Worm (Caenorhabditis elegans) whole organism, mixed stage, embryonic: ENCODE measurements around the gene btbd-10.

ENCODE experiments used
- M03D4.4 ChIP-seq: sonication (generic microtip); optimal IDR thresholded peaks from 2 replicates; lab custom pipeline; 2017; ENCODE audit warnings: mild to moderate bottlenecking, missing genetic modification characterization, missing compliant biosample characterization
- elt-1 ChIP-seq: sonication (generic microtip); optimal IDR thresholded peaks from 2 replicates; lab custom pipeline; 2017; ENCODE audit warnings: missing genetic modification characterization, mild to moderate bottlenecking, missing compliant biosample characterization, antibody characterized with exemption, moderate library complexity, borderline replicate concordance; ENCODE audit not compliant: insufficient read depth
- mab-5 ChIP-seq: fragments of 150-350 bp; optimal IDR thresholded peaks from 2 replicates; lab custom pipeline; 2014; ENCODE audit warnings: missing biosample characterization, missing genetic modification characterization
- mep-1 ChIP-seq: fragments of 150-350 bp; optimal IDR thresholded peaks from 2 replicates; lab custom pipeline; 2017; ENCODE audit warnings: missing biosample characterization, missing genetic modification reagents, missing genetic modification characterization, inconsistent platforms
- nhr-12 ChIP-seq: fragments of 150-350 bp; optimal IDR thresholded peaks from 2 replicates; lab custom pipeline; 2014; ENCODE audit warnings: missing biosample characterization, missing genetic modification characterization
- nhr-237 ChIP-seq: fragments of 150-350 bp; optimal IDR thresholded peaks from 2 replicates; lab custom pipeline; 2014; ENCODE audit warnings: missing biosample characterization, missing genetic modification characterization

- TF ChIP-seq elt-1 (tag; lab: Kevin White, UChicago): no peak
- TF ChIP-seq nhr-237 (tag; lab: Kevin White, UChicago): no peak
- TF ChIP-seq mab-5 (tag; lab: Kevin White, UChicago): no peak
- no peak for TF ChIP-seq mep-1 (tag; lab: Kevin White, UChicago)
- TF ChIP-seq nhr-12 (tag; lab: Kevin White, UChicago): no peak
- no peak for TF ChIP-seq M03D4.4 (tag; lab: Kevin White, UChicago)
Measured at ce11 chrII:4884403-4884802, 20.4 kb upstream of the btbd-10 start.
